Worm (Caenorhabditis elegans) whole organism, L1 larva: Measurements from ENCODE around the gene R160.10.
"Not testable (repeated sequence)": the region's sequence is repeated elsewhere in the genome, so short reads cannot be mapped to it uniquely, and the experiment has no call there.

Source experiments
- ces-1 ChIP-seq: fragments of 150-350 bp; optimal IDR thresholded peaks from 2 replicates; lab custom pipeline; 2014; ENCODE audit warnings: missing biosample characterization, missing genetic modification reagents, missing genetic modification characterization
- elt-3 ChIP-seq, 6 experiments: fragments of 150-350 bp in 1 of 6; sonication (generic microtip); optimal IDR thresholded peaks; 2 replicates each; lab custom pipeline; 2017 to 2018; ENCODE audit warnings: missing biosample characterization in 6 of 6, missing genetic modification characterization in 6 of 6, inconsistent platforms in 1 of 6
- nhr-11 ChIP-seq: fragments of 150-350 bp; optimal IDR thresholded peaks from 2 replicates; lab custom pipeline; 2014; ENCODE audit warnings: missing biosample characterization, missing genetic modification characterization

ce11 chrX:4332305-4332704, 35.0 kb downstream of the R160.10 start, which contains the start of gene C24A8.6:
- TF ChIP-seq nhr-11 (tag; lab: Kevin White, UChicago); elt-3 (tag; optimal IDR thresholded peaks at IDR 0.05; lab: Kevin White, UChicago); ces-1: not testable (repeated sequence)
